Fruit fly (Drosophila melanogaster) whole organism, embryonic: ENCODE data around the gene Nep6.

Experiments
- CG10543 ChIP-seq: fragments of 200-800 bp; sonication (Bioruptor generic); optimal IDR thresholded peaks from 3 replicates; lab custom pipeline; 2017; ENCODE audit warnings: missing biosample characterization, mild to moderate bottlenecking, missing genetic modification characterization, moderate library complexity
- CG11560 ChIP-seq: fragments of 200-800 bp; sonication (Bioruptor generic); IDR thresholded peaks from 3 replicates; pipeline ENCODE4 v1.3.6; 2022; ENCODE audit warnings: missing biosample characterization, missing genetic modification characterization
- CG12071 ChIP-seq: fragments of 200-800 bp; sonication (Bioruptor generic); optimal IDR thresholded peaks from 3 replicates; lab custom pipeline; 2018; ENCODE audit warnings: missing biosample characterization, mild to moderate bottlenecking, missing genetic modification characterization
- CG13287 ChIP-seq: fragments of 200-800 bp; sonication (Bioruptor generic); IDR thresholded peaks from 2 replicates; pipeline ENCODE4 v1.3.6; 2022; ENCODE audit warnings: missing biosample characterization, missing genetic modification characterization; ENCODE audit not compliant: partially characterized antibody
- CG14667 ChIP-seq: fragments of 200-800 bp; sonication (Bioruptor generic); IDR thresholded peaks from 2 replicates; pipeline ENCODE4 v1.3.6; 2022; ENCODE audit warnings: missing biosample characterization, missing genetic modification characterization
- CG1529 ChIP-seq: fragments of 200-800 bp; sonication (Bioruptor generic); optimal IDR thresholded peaks from 3 replicates; lab custom pipeline; 2018; ENCODE audit warnings: missing biosample characterization, missing genetic modification characterization
- CG1647 ChIP-seq: fragments of 200-800 bp; sonication (Bioruptor generic); optimal IDR thresholded peaks from 3 replicates; lab custom pipeline; 2016; ENCODE audit warnings: missing biosample characterization, missing genetic modification characterization
- CG17328 ChIP-seq: fragments of 200-800 bp; sonication (Bioruptor generic); IDR thresholded peaks from 2 replicates; pipeline ENCODE4 v1.3.6; 2022; ENCODE audit warnings: missing biosample characterization, missing genetic modification characterization
- CG17385 ChIP-seq: fragments of 200-800 bp; sonication (Bioruptor generic); optimal IDR thresholded peaks from 3 replicates; lab custom pipeline; 2018; ENCODE audit warnings: missing biosample characterization, mild to moderate bottlenecking, missing genetic modification characterization
- CG2712 ChIP-seq: fragments of 200-800 bp; optimal IDR thresholded peaks from 3 replicates; lab custom pipeline; 2019; ENCODE audit warnings: missing biosample characterization, mild to moderate bottlenecking, missing genetic modification characterization, moderate library complexity
- CG2875 ChIP-seq: fragments of 200-800 bp; sonication (Bioruptor generic); optimal IDR thresholded peaks from 2 replicates; lab custom pipeline; 2017; ENCODE audit warnings: missing biosample characterization, mild to moderate bottlenecking, missing genetic modification characterization, missing genetic modification reagents
- CG30431 ChIP-seq: fragments of 200-800 bp; sonication (Bioruptor generic); optimal IDR thresholded peaks from 2 replicates; lab custom pipeline; 2017; ENCODE audit warnings: missing biosample characterization, missing genetic modification characterization
- CG6175 ChIP-seq: fragments of 200-800 bp; sonication (Bioruptor generic); IDR thresholded peaks from 3 replicates; pipeline ENCODE4 v1.3.6; 2022; ENCODE audit warnings: missing biosample characterization, missing genetic modification characterization
- CG6254 ChIP-seq: fragments of 200-800 bp; sonication (Bioruptor generic); optimal IDR thresholded peaks from 3 replicates; lab custom pipeline; 2017; ENCODE audit warnings: mild to moderate bottlenecking, missing biosample characterization, missing genetic modification reagents, missing genetic modification characterization
- CG6765 ChIP-seq: fragments of 200-800 bp; sonication (Bioruptor generic); optimal IDR thresholded peaks from 3 replicates; lab custom pipeline; 2017; ENCODE audit warnings: missing biosample characterization, mild to moderate bottlenecking, missing genetic modification characterization
- CG8388 ChIP-seq: fragments of 200-800 bp; sonication (Bioruptor generic); optimal IDR thresholded peaks from 2 replicates; lab custom pipeline; 2019; ENCODE audit warnings: missing biosample characterization, mild to moderate bottlenecking, missing genetic modification characterization, moderate library complexity
- CG8944 ChIP-seq: fragments of 200-800 bp; sonication (Bioruptor generic); optimal IDR thresholded peaks from 3 replicates; lab custom pipeline; 2016; ENCODE audit warnings: missing biosample characterization, missing genetic modification characterization
- CrebB ChIP-seq: fragments of 200-800 bp; sonication (Bioruptor generic); optimal IDR thresholded peaks from 3 replicates; lab custom pipeline; 2018; ENCODE audit warnings: missing biosample characterization, mild to moderate bottlenecking, missing genetic modification characterization
- D ChIP-seq, 2 experiments: fragments of 200-800 bp in 1 of 2; fragments of >200 bp in 1 of 2; sonication (Bioruptor generic) in 1 of 2; optimal IDR thresholded peaks; 2 replicates in 1 of 2; 3 replicates in 1 of 2; lab custom pipeline; 2017; ENCODE audit warnings: mild to moderate bottlenecking in 1 of 2, missing biosample characterization in 1 of 2, missing genetic modification characterization in 1 of 2, missing genetic modification reagents in 1 of 2
- Ets65A ChIP-seq: fragments of 200-800 bp; sonication (Bioruptor generic); peaks from one replicate; lab custom pipeline; 2016; ENCODE audit warnings: missing biosample characterization, missing genetic modification characterization
- Gug ChIP-seq: fragments of 200-800 bp; sonication (Bioruptor generic); IDR thresholded peaks from 4 replicates; pipeline ENCODE4 v1.3.6; 2022; ENCODE audit warnings: missing biosample characterization, missing genetic modification characterization
- H15 ChIP-seq: fragments of 200-800 bp; sonication (Bioruptor generic); IDR thresholded peaks from 3 replicates; pipeline ENCODE4 v1.3.6; 2022; ENCODE audit warnings: missing biosample characterization, missing genetic modification characterization
- HLHmδ ChIP-seq: fragments of 200-800 bp; sonication (Bioruptor generic); optimal IDR thresholded peaks from 2 replicates; lab custom pipeline; 2018; ENCODE audit warnings: missing biosample characterization, mild to moderate bottlenecking, missing genetic modification characterization, moderate library complexity
- HmgD ChIP-seq: fragments of 200-800 bp; sonication (Bioruptor generic); optimal IDR thresholded peaks from 3 replicates; lab custom pipeline; 2016; ENCODE audit warnings: missing biosample characterization, missing genetic modification characterization
- Mad ChIP-seq: fragments of 200-800 bp; sonication (Bioruptor generic); optimal IDR thresholded peaks from 2 replicates; lab custom pipeline; 2016; ENCODE audit warnings: missing biosample characterization, missing genetic modification characterization
- Mrtf ChIP-seq: fragments of 200-800 bp; sonication (Bioruptor generic); IDR thresholded peaks from 3 replicates; pipeline ENCODE4 v1.3.6; 2022; ENCODE audit warnings: missing biosample characterization, missing genetic modification characterization
- NFAT ChIP-seq: fragments of 200-800 bp; sonication (Bioruptor generic); IDR thresholded peaks from 2 replicates; pipeline ENCODE4 v1.3.6; 2022; ENCODE audit warnings: missing biosample characterization, missing genetic modification characterization
- Vsx1 ChIP-seq: fragments of 200-800 bp; sonication (Bioruptor generic); optimal IDR thresholded peaks from 2 replicates; lab custom pipeline; 2017; ENCODE audit warnings: missing biosample characterization, mild to moderate bottlenecking, missing genetic modification characterization, missing genetic modification reagents
- bsh ChIP-seq, 2 experiments: fragments of 200-800 bp; sonication (Bioruptor generic); optimal IDR thresholded peaks; 2 replicates each; lab custom pipeline; 2017 to 2018; ENCODE audit warnings: mild to moderate bottlenecking in 2 of 2, missing biosample characterization in 2 of 2, missing genetic modification characterization in 2 of 2, moderate library complexity in 1 of 2
- chn ChIP-seq: fragments of 200-800 bp; sonication (Bioruptor generic); optimal IDR thresholded peaks from 2 replicates; lab custom pipeline; 2016; ENCODE audit warnings: missing biosample characterization, missing genetic modification characterization
- dmrt11E ChIP-seq: fragments of 200-800 bp; sonication (Bioruptor generic); optimal IDR thresholded peaks from 3 replicates; lab custom pipeline; 2018; ENCODE audit warnings: missing biosample characterization, mild to moderate bottlenecking, missing genetic modification characterization, moderate library complexity
- dpn ChIP-seq, 2 experiments: fragments of 200-800 bp; sonication (Bioruptor generic); optimal IDR thresholded peaks; 3 replicates each; lab custom pipeline; 2016; ENCODE audit warnings: missing biosample characterization in 2 of 2, missing genetic modification characterization in 2 of 2
- fd64A ChIP-seq: fragments of 200-800 bp; sonication (Bioruptor generic); optimal IDR thresholded peaks from 3 replicates; lab custom pipeline; 2018; ENCODE audit warnings: missing biosample characterization, mild to moderate bottlenecking, missing genetic modification characterization
- fu2 ChIP-seq: fragments of 200-800 bp; sonication (Bioruptor generic); optimal IDR thresholded peaks from 2 replicates; lab custom pipeline; 2016; ENCODE audit warnings: missing biosample characterization, missing genetic modification characterization
- grau ChIP-seq: fragments of 200-800 bp; optimal IDR thresholded peaks from 3 replicates; lab custom pipeline; 2019; ENCODE audit warnings: missing biosample characterization, mild to moderate bottlenecking, missing genetic modification characterization, moderate library complexity
- grn ChIP-seq: fragments of 200-800 bp; sonication (Bioruptor generic); optimal IDR thresholded peaks from 3 replicates; lab custom pipeline; 2017; ENCODE audit warnings: missing biosample characterization, missing genetic modification characterization
- hbn ChIP-seq: fragments of 200-800 bp; sonication (Bioruptor generic); IDR thresholded peaks from 2 replicates; pipeline ENCODE4 v1.3.6; 2022; ENCODE audit warnings: missing biosample characterization, missing genetic modification characterization; ENCODE audit not compliant: partially characterized antibody
- jumu ChIP-seq: fragments of 200-800 bp; sonication (Bioruptor generic); optimal IDR thresholded peaks from 3 replicates; lab custom pipeline; 2016; ENCODE audit warnings: missing biosample characterization, missing genetic modification characterization
- lab ChIP-seq: fragments of 200-800 bp; sonication (Bioruptor generic); optimal IDR thresholded peaks from 3 replicates; lab custom pipeline; 2017; ENCODE audit warnings: missing biosample characterization, missing genetic modification characterization, mild to moderate bottlenecking, moderate library complexity, missing genetic modification reagents
- lbe ChIP-seq: fragments of 200-800 bp; sonication (Bioruptor generic); optimal IDR thresholded peaks from 2 replicates; lab custom pipeline; 2016; ENCODE audit warnings: missing biosample characterization, mild to moderate bottlenecking, missing genetic modification characterization
- lov ChIP-seq, 2 experiments: fragments of 200-800 bp in 1 of 2; fragments of >200 bp in 1 of 2; sonication (Bioruptor generic) in 1 of 2; IDR thresholded peaks in 1 of 2; optimal IDR thresholded peaks in 1 of 2; 2 replicates in 1 of 2; 3 replicates in 1 of 2; pipeline versions ENCODE4 v1.3.6 to Lab custom; 2017 to 2022; ENCODE audit warnings: missing biosample characterization in 1 of 2, missing genetic modification characterization in 1 of 2
- onecut ChIP-seq: fragments of 200-800 bp; sonication (Bioruptor generic); IDR thresholded peaks from 2 replicates; pipeline ENCODE4 v1.3.6; 2022; ENCODE audit warnings: missing biosample characterization, missing genetic modification characterization
- pho ChIP-seq: fragments of 200-800 bp; sonication (Bioruptor generic); optimal IDR thresholded peaks from 2 replicates; lab custom pipeline; 2016; ENCODE audit warnings: missing biosample characterization, missing genetic modification characterization
- ranshi ChIP-seq: fragments of 200-800 bp; sonication (Bioruptor generic); IDR thresholded peaks from 2 replicates; pipeline ENCODE4 v1.3.6; 2022; ENCODE audit warnings: missing biosample characterization, missing genetic modification characterization
- schlank ChIP-seq: fragments of 200-800 bp; sonication (Bioruptor generic); optimal IDR thresholded peaks from 2 replicates; lab custom pipeline; 2018; ENCODE audit warnings: missing biosample characterization, mild to moderate bottlenecking, missing genetic modification characterization
- slp2 ChIP-seq: fragments of 200-800 bp; sonication (Bioruptor generic); optimal IDR thresholded peaks from 2 replicates; lab custom pipeline; 2016; ENCODE audit warnings: missing biosample characterization, missing genetic modification characterization
- tap ChIP-seq: fragments of 200-800 bp; optimal IDR thresholded peaks from 3 replicates; lab custom pipeline; 2019; ENCODE audit warnings: missing biosample characterization, mild to moderate bottlenecking, missing genetic modification characterization, moderate library complexity
- twi ChIP-seq: fragments of 200-800 bp; optimal IDR thresholded peaks from 2 replicates; lab custom pipeline; 2019; ENCODE audit warnings: missing biosample characterization, mild to moderate bottlenecking, missing genetic modification characterization, moderate library complexity
- yki ChIP-seq: fragments of >200 bp; optimal IDR thresholded peaks from 3 replicates; lab custom pipeline; 2018
- zen2 ChIP-seq: fragments of 200-800 bp; sonication (Bioruptor generic); IDR thresholded peaks from 3 replicates; pipeline ENCODE4 v1.3.6; 2022; ENCODE audit warnings: missing biosample characterization, missing genetic modification characterization; ENCODE audit not compliant: partially characterized antibody

Gene Nep6

dm6 chrX:12754348-12754733, 47.1 kb upstream of the Nep6 start (continued):
- peak; percentile 57 for TF ChIP-seq twi
- peak; percentile 68 for TF ChIP-seq jumu
- TF ChIP-seq CG8388 (GFP tag; lab: Kevin White, UChicago): peak; percentile 89
- peak; percentile 94 for TF ChIP-seq CG6175 (GFP tag; lab: Robert Waterston, UW)
- TF ChIP-seq pho: peak; percentile 93
- peak; percentile 73 for TF ChIP-seq CG1647 (GFP tag; lab: Kevin White, UChicago)
- peak; percentile 82 for TF ChIP-seq fu2 (GFP tag; lab: Kevin White, UChicago)
- no peak for TF ChIP-seq CG13287
- TF ChIP-seq lov (optimal IDR thresholded peaks at IDR 0.05; lab: Kevin White, UChicago): no peak
- peak; percentile 75; the same call in 2 of the 3 replicates for TF ChIP-seq lov (GFP tag; IDR thresholded peaks at IDR 0.05; lab: Robert Waterston, UW)
- TF ChIP-seq zen2 (GFP tag; lab: Robert Waterston, UW): no peak
- TF ChIP-seq onecut (GFP tag; lab: Robert Waterston, UW): peak; percentile 72
- TF ChIP-seq chn (GFP tag; lab: Kevin White, UChicago): peak; percentile 83
- peak; percentile 95 for TF ChIP-seq CG14667 (GFP tag; lab: Robert Waterston, UW)
- peak; percentile 95 for TF ChIP-seq Ets65A (GFP tag; lab: Kevin White, UChicago)
- peak; percentile 38 for TF ChIP-seq fd64A (GFP tag; lab: Kevin White, UChicago)
- peak; percentile 83 for TF ChIP-seq CG30431 (GFP tag; lab: Kevin White, UChicago)
- peak; percentile 92 for TF ChIP-seq H15 (GFP tag; lab: Robert Waterston, UW)
- peak; percentile 68 for TF ChIP-seq CG6254
- TF ChIP-seq ranshi (GFP tag; lab: Robert Waterston, UW): peak; percentile 95
- TF ChIP-seq D (optimal IDR thresholded peaks at IDR 0.05; lab: Kevin White, UChicago): no peak
- TF ChIP-seq D (GFP tag; optimal IDR thresholded peaks at IDR 0.05; lab: Kevin White, UChicago): peak; percentile 66
- peak; percentile 74 for TF ChIP-seq slp2 (GFP tag; lab: Kevin White, UChicago)
- TF ChIP-seq lbe (GFP tag; lab: Kevin White, UChicago): peak; percentile 95
- peak; percentile 80 to 92 for TF ChIP-seq dpn (GFP tag; optimal IDR thresholded peaks at IDR 0.05; lab: Kevin White, UChicago)
- TF ChIP-seq CG2712 (tag; lab: Kevin White, UChicago): peak; percentile 88
- TF ChIP-seq Mrtf: peak; percentile 96
- TF ChIP-seq bsh (GFP tag; optimal IDR thresholded peaks at IDR 0.05; lab: Kevin White, UChicago): peak; percentile 89 to 94
- TF ChIP-seq HLHmδ (GFP tag; lab: Kevin White, UChicago): no peak
- TF ChIP-seq grn (GFP tag; lab: Kevin White, UChicago): no peak
- TF ChIP-seq NFAT (GFP tag; lab: Robert Waterston, UW): peak; percentile 97
- TF ChIP-seq CG17328 (GFP tag; lab: Robert Waterston, UW): peak; percentile 91
- TF ChIP-seq hbn (GFP tag; lab: Robert Waterston, UW): no peak
- peak; percentile 86 for TF ChIP-seq schlank (tag; lab: Kevin White, UChicago)
- TF ChIP-seq CG12071 (GFP tag; lab: Kevin White, UChicago): peak; percentile 74
- peak; percentile 71 for TF ChIP-seq dmrt11E (tag; lab: Kevin White, UChicago)
- TF ChIP-seq Gug (GFP tag; lab: Robert Waterston, UW): peak; percentile 95
- TF ChIP-seq Vsx1 (GFP tag; lab: Kevin White, UChicago): peak; percentile 62
- peak; percentile 82 for TF ChIP-seq CrebB (tag; lab: Kevin White, UChicago)
- TF ChIP-seq grau (tag; lab: Kevin White, UChicago): peak; percentile 99
- TF ChIP-seq lab (GFP tag; lab: Kevin White, UChicago): peak; percentile 97
- TF ChIP-seq CG1529 (GFP tag; lab: Kevin White, UChicago): peak; percentile 69
- peak; percentile 73 for TF ChIP-seq Mad (GFP tag; lab: Kevin White, UChicago)
- TF ChIP-seq CG10543 (GFP tag; lab: Kevin White, UChicago): no peak
- peak; percentile 56 for TF ChIP-seq CG6765 (GFP tag; lab: Kevin White, UChicago)
- no peak for TF ChIP-seq yki
- peak; percentile 82 for TF ChIP-seq CG8944 (GFP tag; lab: Kevin White, UChicago)
- TF ChIP-seq CG11560 (tag; lab: Robert Waterston, UW): peak; percentile 88
- peak; percentile 78 for TF ChIP-seq CG2875 (GFP tag; lab: Kevin White, UChicago)
- peak; percentile 75 for TF ChIP-seq tap (tag; lab: Kevin White, UChicago)
- peak; percentile 86 for TF ChIP-seq CG17385 (GFP tag; lab: Kevin White, UChicago)
- no peak for TF ChIP-seq HmgD (GFP tag; lab: Kevin White, UChicago)
